Worm (Caenorhabditis elegans): ENCODE data around the gene pigq-1.

ce11 chrIV:11150844-11151243 is 3.8 kb upstream of the pigq-1 start, which contains the start of gene C08F8.2:
- TF ChIP-seq nhr-237 (tag; optimal IDR thresholded peaks at IDR 0.05) (no peak), nhr-12 (tag; optimal IDR thresholded peaks at IDR 0.05) (no peak), cnd-1 (tag; optimal IDR thresholded peaks at IDR 0.05) (no peak), ces-1 (GFP tag; optimal IDR thresholded peaks at IDR 0.05) (no peak), elt-3 (tag; optimal IDR thresholded peaks at IDR 0.05) (no peak), drap-1 (GFP tag; optimal IDR thresholded peaks at IDR 0.05) (no peak), sptf-1 (tag; optimal IDR thresholded peaks at IDR 0.05) (no peak), lsy-2 (tag; optimal IDR thresholded peaks at IDR 0.05) (no peak), ceh-43 (GFP tag; optimal IDR thresholded peaks at IDR 0.05) (no peak), unc-62 (GFP tag; optimal IDR thresholded peaks at IDR 0.05) (no peak), mab-5 (tag; optimal IDR thresholded peaks at IDR 0.05) (no peak), M03D4.4 (tag; optimal IDR thresholded peaks at IDR 0.05) (no peak)

All from whole organism, mixed stage, embryonic.